Fruit fly (Drosophila melanogaster) whole organism, prepupa: ENCODE data around the gene CG8319.

ENCODE experiments used
- Blimp-1 ChIP-seq: fragments of 200-800 bp; sonication (Bioruptor generic); optimal IDR thresholded peaks from 3 replicates; lab custom pipeline; 2017; ENCODE audit warnings: missing biosample characterization, missing genetic modification characterization, mild to moderate bottlenecking, moderate library complexity, missing genetic modification reagents
- CG10631 ChIP-seq: fragments of 200-800 bp; sonication (Bioruptor generic); optimal IDR thresholded peaks from 2 replicates; lab custom pipeline; 2016; ENCODE audit warnings: missing biosample characterization, missing genetic modification characterization
- CG10669 ChIP-seq: fragments of 200-800 bp; sonication (Bioruptor generic); optimal IDR thresholded peaks from 3 replicates; lab custom pipeline; 2018; ENCODE audit warnings: missing biosample characterization, mild to moderate bottlenecking, missing genetic modification characterization, moderate library complexity
- CG11762 ChIP-seq: fragments of 200-800 bp; sonication (Bioruptor generic); optimal IDR thresholded peaks from 3 replicates; lab custom pipeline; 2016; ENCODE audit warnings: missing biosample characterization, missing genetic modification characterization; ENCODE audit not compliant: insufficient read depth
- CG11902 ChIP-seq: fragments of 200-800 bp; sonication (Bioruptor generic); optimal IDR thresholded peaks from 3 replicates; lab custom pipeline; 2016; ENCODE audit warnings: missing biosample characterization, missing genetic modification characterization
- CG1621 ChIP-seq: fragments of 200-800 bp; sonication (Bioruptor generic); optimal IDR thresholded peaks from 3 replicates; lab custom pipeline; 2018; ENCODE audit warnings: missing biosample characterization, mild to moderate bottlenecking, missing genetic modification characterization
- CG31627 ChIP-seq: fragments of 200-800 bp; sonication (Bioruptor generic); optimal IDR thresholded peaks from 3 replicates; lab custom pipeline; 2016; ENCODE audit warnings: missing biosample characterization, missing genetic modification characterization
- CG34406 ChIP-seq: fragments of 200-800 bp; sonication (Bioruptor generic); optimal IDR thresholded peaks from 3 replicates; lab custom pipeline; 2016; ENCODE audit warnings: missing biosample characterization, missing genetic modification characterization
- CG6808 ChIP-seq: fragments of 200-800 bp; sonication (Bioruptor generic); optimal IDR thresholded peaks from 3 replicates; lab custom pipeline; 2017; ENCODE audit warnings: missing biosample characterization, missing genetic modification characterization, mild to moderate bottlenecking, moderate library complexity, missing genetic modification reagents
- CG6854 ChIP-seq: fragments of 200-800 bp; sonication (Bioruptor generic); optimal IDR thresholded peaks from 2 replicates; lab custom pipeline; 2017; ENCODE audit warnings: missing biosample characterization, mild to moderate bottlenecking, missing genetic modification characterization
- CG8319 ChIP-seq: fragments of 200-800 bp; sonication (Bioruptor generic); optimal IDR thresholded peaks from 3 replicates; lab custom pipeline; 2016; ENCODE audit warnings: missing biosample characterization, missing genetic modification characterization
- CG9139 ChIP-seq: fragments of 200-800 bp; sonication (Bioruptor generic); optimal IDR thresholded peaks from 3 replicates; lab custom pipeline; 2017; ENCODE audit warnings: missing biosample characterization, mild to moderate bottlenecking, missing genetic modification characterization
- Eip78C ChIP-seq: fragments of 200-800 bp; sonication (Bioruptor generic); peaks from one replicate; lab custom pipeline; 2016; ENCODE audit warnings: missing biosample characterization, missing genetic modification characterization
- Ets21C ChIP-seq: fragments of 200-800 bp; sonication (Bioruptor generic); optimal IDR thresholded peaks from 3 replicates; lab custom pipeline; 2016; ENCODE audit warnings: missing biosample characterization, missing genetic modification characterization
- Ets96B ChIP-seq: fragments of 200-800 bp; optimal IDR thresholded peaks from 2 replicates; lab custom pipeline; 2019; ENCODE audit warnings: missing biosample characterization, mild to moderate bottlenecking, missing genetic modification characterization, moderate library complexity
- Hr39 ChIP-seq: fragments of 200-800 bp; sonication (Bioruptor generic); optimal IDR thresholded peaks from 2 replicates; lab custom pipeline; 2016; ENCODE audit warnings: missing biosample characterization, missing genetic modification characterization
- Hr4 ChIP-seq: fragments of 200-800 bp; sonication (Bioruptor generic); optimal IDR thresholded peaks from 3 replicates; lab custom pipeline; 2016; ENCODE audit warnings: missing biosample characterization, missing genetic modification characterization
- Lpt ChIP-seq: fragments of 200-800 bp; sonication (Bioruptor generic); optimal IDR thresholded peaks from 3 replicates; lab custom pipeline; 2016; ENCODE audit warnings: missing biosample characterization, missing genetic modification characterization
- Met ChIP-seq: fragments of 200-800 bp; sonication (Bioruptor generic); optimal IDR thresholded peaks from 3 replicates; lab custom pipeline; 2016; ENCODE audit warnings: missing biosample characterization, missing genetic modification characterization
- Sox15 ChIP-seq: fragments of 200-800 bp; sonication (Bioruptor generic); optimal IDR thresholded peaks from 3 replicates; lab custom pipeline; 2016; ENCODE audit warnings: missing biosample characterization, missing genetic modification characterization
- achi ChIP-seq: fragments of 200-800 bp; sonication (Bioruptor generic); optimal IDR thresholded peaks from 3 replicates; lab custom pipeline; 2016; ENCODE audit warnings: missing biosample characterization, missing genetic modification characterization
- cyc ChIP-seq: fragments of 200-800 bp; sonication (Bioruptor generic); optimal IDR thresholded peaks from 3 replicates; lab custom pipeline; 2016; ENCODE audit warnings: missing biosample characterization, missing genetic modification characterization
- esn ChIP-seq: fragments of 200-800 bp; sonication (Bioruptor generic); optimal IDR thresholded peaks from 2 replicates; lab custom pipeline; 2016; ENCODE audit warnings: missing biosample characterization, mild to moderate bottlenecking, missing genetic modification characterization, moderate library complexity
- fd59A ChIP-seq: fragments of 200-800 bp; sonication (Bioruptor generic); optimal IDR thresholded peaks from 2 replicates; lab custom pipeline; 2017; ENCODE audit warnings: missing biosample characterization, mild to moderate bottlenecking, missing genetic modification characterization, missing genetic modification reagents
- fd85E ChIP-seq: fragments of 200-800 bp; sonication (Bioruptor generic); optimal IDR thresholded peaks from 3 replicates; lab custom pipeline; 2016; ENCODE audit warnings: missing biosample characterization, missing genetic modification characterization
- fkh ChIP-seq: fragments of 200-800 bp; sonication (Bioruptor generic); optimal IDR thresholded peaks from 3 replicates; lab custom pipeline; 2017; ENCODE audit warnings: missing biosample characterization, mild to moderate bottlenecking, missing genetic modification characterization, moderate library complexity
- net ChIP-seq: fragments of 200-800 bp; sonication (Bioruptor generic); optimal IDR thresholded peaks from 3 replicates; lab custom pipeline; 2016; ENCODE audit warnings: missing biosample characterization, missing genetic modification characterization
- pdm3 ChIP-seq: fragments of 200-800 bp; sonication (Bioruptor generic); optimal IDR thresholded peaks from 3 replicates; lab custom pipeline; 2016; ENCODE audit warnings: missing biosample characterization, missing genetic modification characterization
- salr ChIP-seq, 2 experiments: fragments of 200-800 bp; sonication (Bioruptor generic); optimal IDR thresholded peaks; 3 replicates each; lab custom pipeline; 2016 to 2018; ENCODE audit warnings: missing biosample characterization in 2 of 2, missing genetic modification characterization in 2 of 2, mild to moderate bottlenecking in 1 of 2
- ss ChIP-seq, 2 experiments: fragments of 200-800 bp; sonication (Bioruptor generic); optimal IDR thresholded peaks; 2 replicates in 1 of 2; 3 replicates in 1 of 2; lab custom pipeline; 2017 to 2018; ENCODE audit warnings: mild to moderate bottlenecking in 2 of 2, missing biosample characterization in 2 of 2, missing genetic modification characterization in 2 of 2, moderate library complexity in 1 of 2
- topi ChIP-seq: fragments of 200-800 bp; sonication (Bioruptor generic); optimal IDR thresholded peaks from 3 replicates; lab custom pipeline; 2016; ENCODE audit warnings: missing biosample characterization, missing genetic modification characterization
- vri ChIP-seq: fragments of 200-800 bp; sonication (Bioruptor generic); optimal IDR thresholded peaks from 3 replicates; lab custom pipeline; 2016; ENCODE audit warnings: missing biosample characterization, mild to moderate bottlenecking, missing genetic modification characterization

Gene CG8319

dm6 chr3R:9637361-9637760 lies 10.2 kb downstream of the CG8319 start, which contains the start of gene Scm:
Gene Scm, minus strand, starts transcription at chr3R:9637611.
- no peak for TF ChIP-seq CG34406 (GFP tag; lab: Kevin White, UChicago)
- peak; percentile 65 for TF ChIP-seq achi (GFP tag; lab: Kevin White, UChicago)
- TF ChIP-seq fd59A (GFP tag; lab: Kevin White, UChicago) = no peak
- TF ChIP-seq Eip78C (GFP tag; lab: Kevin White, UChicago) = no peak
- TF ChIP-seq Hr4 (GFP tag; lab: Kevin White, UChicago) = no peak
- TF ChIP-seq vri (GFP tag; lab: Kevin White, UChicago) = peak; percentile 70
- TF ChIP-seq Ets21C (GFP tag; lab: Kevin White, UChicago) = no peak
- TF ChIP-seq fkh (GFP tag; lab: Kevin White, UChicago) = peak; percentile 79
- TF ChIP-seq esn = peak; percentile 15
- no peak for TF ChIP-seq Ets96B (tag; lab: Kevin White, UChicago)
- no peak for TF ChIP-seq CG9139 (GFP tag; lab: Kevin White, UChicago)
- TF ChIP-seq CG11902 (GFP tag; lab: Kevin White, UChicago) = no peak
- TF ChIP-seq salr (GFP tag; optimal IDR thresholded peaks at IDR 0.05; lab: Kevin White, UChicago) = no peak

dm6 chr3R:9637882-9638281 lies 10.8 kb downstream of the CG8319 start, which contains the start of gene Dh44:
Gene Dh44, plus strand, starts transcription at chr3R:9638182.
- TF ChIP-seq CG1621 (tag; lab: Kevin White, UChicago) (no peak), CG31627 (GFP tag; lab: Kevin White, UChicago) (no peak), Lpt (GFP tag; lab: Kevin White, UChicago) (no peak), Sox15 (GFP tag; lab: Kevin White, UChicago) (no peak)

- TF ChIP-seq Eip78C (GFP tag; lab: Kevin White, UChicago) (no peak), CG8319 (GFP tag; lab: Kevin White, UChicago) (no peak)
These were observed 13.2 kb downstream of the CG8319 start for dm6 chr3R:9640313-9640712.

- no peak for TF ChIP-seq CG8319 (GFP tag; lab: Kevin White, UChicago)
- no peak for TF ChIP-seq pdm3 (GFP tag; lab: Kevin White, UChicago)
- no peak for TF ChIP-seq CG11762 (GFP tag; lab: Kevin White, UChicago)
- no peak for TF ChIP-seq topi (GFP tag; lab: Kevin White, UChicago)
- no peak for TF ChIP-seq CG9139 (GFP tag; lab: Kevin White, UChicago)
- TF ChIP-seq CG10631 = no peak
- no peak for TF ChIP-seq cyc (GFP tag; lab: Kevin White, UChicago)
- no peak for TF ChIP-seq net (GFP tag; lab: Kevin White, UChicago)
- no peak for TF ChIP-seq Met (GFP tag; lab: Kevin White, UChicago)
- TF ChIP-seq fd85E = no peak
- TF ChIP-seq CG6808 = no peak
- no peak for TF ChIP-seq Lpt (GFP tag; lab: Kevin White, UChicago)
- TF ChIP-seq, all 60 proteins: peak for 0
These were observed 16.9 kb downstream of the CG8319 start for dm6 chr3R:9643977-9644376.

- TF ChIP-seq Hr39 (GFP tag; lab: Kevin White, UChicago) (no peak), Blimp-1 (no peak), vri (GFP tag; lab: Kevin White, UChicago) (no peak), ss (GFP tag; optimal IDR thresholded peaks at IDR 0.05; lab: Kevin White, UChicago) (no peak), CG1621 (tag; lab: Kevin White, UChicago) (no peak), CG6854 (no peak), Met (GFP tag; lab: Kevin White, UChicago) (no peak), CG10669 (GFP tag; lab: Kevin White, UChicago) (no peak)
These were observed 17.5 kb downstream of the CG8319 start for dm6 chr3R:9644620-9645019.
